Fruit fly (Drosophila melanogaster) S2 (cell line): ENCODE measurements around the gene CG8915.

ENCODE experiments used
- CG8478 ChIP-seq: fragments of >200 bp; optimal IDR thresholded peaks from 2 replicates; lab custom pipeline; 2018
- CTCF ChIP-seq, 2 experiments: fragments of >200 bp; optimal IDR thresholded peaks; 2 replicates each; lab custom pipeline; 2018

DNA sequence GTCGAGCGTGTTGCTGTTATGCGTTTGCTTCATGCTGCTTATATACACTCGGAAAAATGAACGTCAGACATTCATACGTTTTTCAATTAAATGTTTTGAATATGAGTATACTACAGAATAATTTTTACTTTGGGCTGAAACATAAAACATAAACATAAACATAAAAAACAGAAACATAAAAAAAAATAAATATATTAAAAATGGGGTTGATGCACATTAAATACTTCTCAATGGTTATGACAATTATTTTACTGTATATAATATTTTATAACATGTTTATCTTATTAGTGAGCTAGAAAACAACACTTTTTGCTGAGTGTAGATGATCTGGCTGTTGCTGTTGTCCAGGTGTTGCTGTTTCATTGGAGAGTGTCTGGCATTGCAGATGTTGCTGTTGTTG lies 7.4 kb downstream of the CG8915 start:
- no peak for TF ChIP-seq CTCF (optimal IDR thresholded peaks at IDR 0.05; lab: Kevin White, UChicago)
- TF ChIP-seq CG8478 (lab: Kevin White, UChicago) = no peak
